Worm (Caenorhabditis elegans): ENCODE data around the gene idpp-14.

The idpp-14 gene

DNA sequence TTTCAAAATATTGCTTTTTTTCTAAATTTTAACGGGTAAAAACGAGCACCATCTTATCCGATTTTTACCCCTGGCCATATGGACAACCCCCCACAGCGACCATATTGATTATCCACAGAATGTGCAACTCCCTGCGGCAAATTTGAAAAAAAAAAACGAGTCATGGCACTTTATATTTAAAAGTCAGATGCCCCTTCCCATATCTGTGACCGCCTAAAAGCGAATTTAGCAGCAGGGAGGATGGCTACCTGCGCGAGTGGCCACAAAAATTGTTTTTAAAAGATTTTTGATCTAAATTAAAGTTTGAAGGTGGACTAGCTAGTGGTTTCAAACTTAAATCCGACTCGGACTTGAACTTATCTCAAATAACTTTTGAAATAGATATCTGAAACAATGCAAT lies 25.7 kb upstream of the idpp-14 start (continued):
- TF ChIP-seq ceh-28 (tag; optimal IDR thresholded peaks at IDR 0.05) (peak; percentile 85), lsy-2 (tag; optimal IDR thresholded peaks at IDR 0.05) (peak; percentile 93 to 96), hlh-11 (tag; optimal IDR thresholded peaks at IDR 0.05) (peak; percentile 96), ceh-32 (tag; optimal IDR thresholded peaks at IDR 0.05; ENCODE audit: poor library complexity) (peak; percentile 86), pha-4 (GFP tag; IDR thresholded peaks at IDR 0.05) (peak; percentile 97), pha-4 (tag; optimal IDR thresholded peaks at IDR 0.05) (peak; percentile 81), nhr-10 (tag; optimal IDR thresholded peaks at IDR 0.05) (peak; percentile 99), sdz-12 (GFP tag; optimal IDR thresholded peaks at IDR 0.05) (peak; percentile 70), ztf-11 (tag; optimal IDR thresholded peaks at IDR 0.05) (peak; percentile 78), tra-1 (GFP tag; IDR thresholded peaks at IDR 0.05) (no peak; the same call in none of the 2 replicates), vab-7 (GFP tag; IDR thresholded peaks at IDR 0.05) (peak; percentile 94), madf-9 (GFP tag; conservative IDR thresholded peaks at IDR 0.05) (peak; percentile 94), dmd-8 (GFP tag; IDR thresholded peaks at IDR 0.05) (0 out of 2 replicates have a peak, but pooled peaks have one; percentile 55), nhr-77 (tag; optimal IDR thresholded peaks at IDR 0.05) (peak; percentile 99), nhr-48 (tag; optimal IDR thresholded peaks at IDR 0.05) (peak; percentile 96), F49E8.2 (tag; optimal IDR thresholded peaks at IDR 0.05; ENCODE audit: borderline replicate concordance) (no peak), dmd-9 (GFP tag; IDR thresholded peaks at IDR 0.05) (0 out of 2 replicates have a peak, but pooled peaks have one; percentile 70), ZK337.2 (GFP tag; IDR thresholded peaks at IDR 0.05) (peak; percentile 88), duxl-1 (tag; optimal IDR thresholded peaks at IDR 0.05; ENCODE audit: poor library complexity) (peak; percentile 98), unc-62 (GFP tag; optimal IDR thresholded peaks at IDR 0.05 in 1 of 2) (peak; percentile 77 to 99), unc-62 (tag; optimal IDR thresholded peaks at IDR 0.05) (no peak), daf-19 (GFP tag; conservative IDR thresholded peaks at IDR 0.05) (peak; percentile 98), Y105C5A.15 (GFP tag; IDR thresholded peaks at IDR 0.05) (no peak; the same call in 1 of the 2 replicates), lir-3 (tag; optimal IDR thresholded peaks at IDR 0.05) (peak; percentile 94), mdl-1 (tag; optimal IDR thresholded peaks at IDR 0.05) (peak; percentile 91 to 93), arid-1 (GFP tag; conservative IDR thresholded peaks at IDR 0.05) (peak; percentile 87), dmd-6 (GFP tag; IDR thresholded peaks at IDR 0.05) (peak; percentile 97), ama-1 (optimal IDR thresholded peaks at IDR 0.05) (no peak), dve-1 (tag; optimal IDR thresholded peaks at IDR 0.05; ENCODE audit: insufficient read depth) (peak; percentile 99), nhr-102 (tag; optimal IDR thresholded peaks at IDR 0.05) (peak; percentile 99), zip-11 (GFP tag; IDR thresholded peaks at IDR 0.05) (no peak), saeg-2 (GFP tag; IDR thresholded peaks at IDR 0.05) (peak; percentile 94), nhr-6 (tag; optimal IDR thresholded peaks at IDR 0.05) (peak; percentile 96), attf-4 (tag; optimal IDR thresholded peaks at IDR 0.05) (peak; percentile 52), daf-12 (tag; optimal IDR thresholded peaks at IDR 0.05) (peak; percentile 7), lin-1 (GFP tag; IDR thresholded peaks at IDR 0.05) (peak; percentile 74), lin-29 (GFP tag; IDR thresholded peaks at IDR 0.05) (peak; percentile 97), fos-1 (tag; optimal IDR thresholded peaks at IDR 0.05) (peak; percentile 89), nhr-42 (GFP tag; IDR thresholded peaks at IDR 0.05) (peak; percentile 98), mxl-3 (GFP tag; optimal IDR thresholded peaks at IDR 0.05) (peak; percentile 86), nhr-41 (GFP tag; IDR thresholded peaks at IDR 0.05) (peak; percentile 47), fkh-10 (GFP tag; optimal IDR thresholded peaks at IDR 0.05) (peak; percentile 99), ceh-62 (tag; optimal IDR thresholded peaks at IDR 0.05) (peak; percentile 37), nhr-76 (tag; optimal IDR thresholded peaks at IDR 0.05) (peak; percentile 84), lin-38 (GFP tag; IDR thresholded peaks at IDR 0.05) (peak; percentile 86), zfp-3 (GFP tag; conservative IDR thresholded peaks at IDR 0.05) (peak; percentile 97), nhr-25 (tag; optimal IDR thresholded peaks at IDR 0.05; ENCODE audit: borderline replicate concordance, insufficient read depth) (peak; percentile 92), lin-13 (GFP tag; optimal IDR thresholded peaks at IDR 0.05) (peak; percentile 97), F44E2.7 (GFP tag; IDR thresholded peaks at IDR 0.05) (peak; percentile 61; the same call in 1 of the 2 replicates), hmg-1.1 (GFP tag; IDR thresholded peaks at IDR 0.05) (peak; percentile 100), zfp-2 (tag; optimal IDR thresholded peaks at IDR 0.05) (peak; percentile 77)
